Worm (Caenorhabditis elegans): ENCODE data around the gene Y56A3A.31.

- TF ChIP-seq Y5F2A.4 (GFP tag; optimal IDR thresholded peaks at IDR 0.05) (no peak), rbr-2 (tag; optimal IDR thresholded peaks at IDR 0.05) (no peak), nhr-28 (tag; optimal IDR thresholded peaks at IDR 0.05) (peak; percentile 57), hlh-11 (tag; optimal IDR thresholded peaks at IDR 0.05) (peak; percentile 1), fos-1 (tag; optimal IDR thresholded peaks at IDR 0.05) (no peak), ceh-32 (tag; optimal IDR thresholded peaks at IDR 0.05; ENCODE audit: poor library complexity) (no peak), Y48G9A.11 (GFP tag; IDR thresholded peaks at IDR 0.05) (no peak), nhr-6 (tag; optimal IDR thresholded peaks at IDR 0.05) (no peak), lin-1 (GFP tag; IDR thresholded peaks at IDR 0.05) (no peak)
These were observed 24.9 kb upstream of the Y56A3A.31 start for ce11 chrIII:11949276-11949879.
